Worm (Caenorhabditis elegans): ENCODE measurements around the gene sym-1.

- TF ChIP-seq nhr-77 (tag; optimal IDR thresholded peaks at IDR 0.05) (no peak), ama-1 (optimal IDR thresholded peaks at IDR 0.05) (no peak), elt-1 (tag; optimal IDR thresholded peaks at IDR 0.05) (no peak), ceh-82 (tag; optimal IDR thresholded peaks at IDR 0.05) (no peak), nhr-76 (tag; optimal IDR thresholded peaks at IDR 0.05) (no peak), nhr-12 (tag; optimal IDR thresholded peaks at IDR 0.05) (no peak), jun-1 (tag; optimal IDR thresholded peaks at IDR 0.05) (no peak), zag-1 (tag; optimal IDR thresholded peaks at IDR 0.05) (no peak), elt-2 (tag; optimal IDR thresholded peaks at IDR 0.05) (no peak), nfya-1 (tag; optimal IDR thresholded peaks at IDR 0.05; ENCODE audit: insufficient read depth) (no peak), tbx-2 (tag; optimal IDR thresholded peaks at IDR 0.05) (no peak), nhr-11 (tag; optimal IDR thresholded peaks at IDR 0.05) (no peak)
These were observed 22.3 kb upstream of the sym-1 start for ce11 chrX:14559084-14559483.

All from whole organism, L3 larva.